Fruit fly (Drosophila melanogaster) Kc167 (cell line): ENCODE data around the gene CG34179.

Experiments used
- Sin3A ChIP-seq: fragments of >200 bp; optimal IDR thresholded peaks from 2 replicates; lab custom pipeline; 2018; ENCODE audit warnings: missing external identifiers
- psq ChIP-seq: fragments of >200 bp; optimal IDR thresholded peaks from 2 replicates; lab custom pipeline; 2017; ENCODE audit warnings: missing external identifiers
- ttk ChIP-seq: sonication (Bioruptor generic); optimal IDR thresholded peaks from 2 replicates; lab custom pipeline; 2017; ENCODE audit warnings: missing external identifiers

dm6 chr2L:6022793-6023192, 25.7 kb downstream of the CG34179 start:
- TF ChIP-seq ttk (lab: Kevin White, UChicago) (no peak), psq (lab: Kevin White, UChicago) (no peak), Sin3A (lab: Kevin White, UChicago) (no peak)
